Worm (Caenorhabditis elegans) whole organism, late embryonic: ENCODE results near the gene nspb-3.

Source experiments
- Y22D7AL.16 ChIP-seq: sonication (generic microtip); optimal IDR thresholded peaks from 2 replicates; lab custom pipeline; 2016; ENCODE audit warnings: missing genetic modification characterization, missing compliant biosample characterization
- ama-1 ChIP-seq: fragments of 150-350 bp; optimal IDR thresholded peaks from 2 replicates; lab custom pipeline; 2014
- ceh-19 ChIP-seq: fragments of 200-800 bp; sonication (Bioruptor generic); optimal IDR thresholded peaks from 2 replicates; lab custom pipeline; 2018; ENCODE audit warnings: mild to moderate bottlenecking, missing genetic modification characterization, missing compliant biosample characterization
- ceh-31 ChIP-seq: sonication (generic microtip); optimal IDR thresholded peaks from 2 replicates; lab custom pipeline; 2016; ENCODE audit warnings: missing genetic modification characterization, missing compliant biosample characterization
- dmd-4 ChIP-seq: sonication (generic microtip); optimal IDR thresholded peaks from 2 replicates; lab custom pipeline; 2016; ENCODE audit warnings: borderline replicate concordance, missing genetic modification characterization, missing compliant biosample characterization
- elt-2 ChIP-seq: sonication (generic microtip); optimal IDR thresholded peaks from 2 replicates; lab custom pipeline; 2016; ENCODE audit warnings: missing genetic modification reagents, missing genetic modification characterization, missing compliant biosample characterization
- hlh-30 ChIP-seq: sonication (generic microtip); optimal IDR thresholded peaks from 2 replicates; lab custom pipeline; 2017; ENCODE audit warnings: antibody characterized with exemption, missing genetic modification characterization, missing compliant biosample characterization; ENCODE audit not compliant: insufficient read depth
- madf-2 ChIP-seq: sonication (generic microtip); optimal IDR thresholded peaks from 2 replicates; lab custom pipeline; 2017; ENCODE audit warnings: missing genetic modification characterization, missing compliant biosample characterization
- mec-3 ChIP-seq: sonication (generic microtip); optimal IDR thresholded peaks from 2 replicates; lab custom pipeline; 2016; ENCODE audit warnings: borderline replicate concordance, missing genetic modification characterization, missing compliant biosample characterization
- odd-2 ChIP-seq: sonication (generic microtip); optimal IDR thresholded peaks from 2 replicates; lab custom pipeline; 2017; ENCODE audit warnings: antibody characterized with exemption, mild to moderate bottlenecking, missing genetic modification characterization, missing compliant biosample characterization
- ref-2 ChIP-seq: sonication (generic microtip); optimal IDR thresholded peaks from 2 replicates; lab custom pipeline; 2016; ENCODE audit warnings: missing genetic modification characterization, missing compliant biosample characterization
- rnt-1 ChIP-seq: sonication (generic microtip); optimal IDR thresholded peaks from 2 replicates; lab custom pipeline; 2016; ENCODE audit warnings: missing genetic modification characterization, missing compliant biosample characterization
- ttx-3 ChIP-seq: sonication (generic microtip); optimal IDR thresholded peaks from 2 replicates; lab custom pipeline; 2016; ENCODE audit warnings: missing genetic modification reagents, missing genetic modification characterization, missing compliant biosample characterization
- unc-86 ChIP-seq: sonication (generic microtip); optimal IDR thresholded peaks from 2 replicates; lab custom pipeline; 2016; ENCODE audit warnings: missing genetic modification characterization, missing compliant biosample characterization

DNA sequence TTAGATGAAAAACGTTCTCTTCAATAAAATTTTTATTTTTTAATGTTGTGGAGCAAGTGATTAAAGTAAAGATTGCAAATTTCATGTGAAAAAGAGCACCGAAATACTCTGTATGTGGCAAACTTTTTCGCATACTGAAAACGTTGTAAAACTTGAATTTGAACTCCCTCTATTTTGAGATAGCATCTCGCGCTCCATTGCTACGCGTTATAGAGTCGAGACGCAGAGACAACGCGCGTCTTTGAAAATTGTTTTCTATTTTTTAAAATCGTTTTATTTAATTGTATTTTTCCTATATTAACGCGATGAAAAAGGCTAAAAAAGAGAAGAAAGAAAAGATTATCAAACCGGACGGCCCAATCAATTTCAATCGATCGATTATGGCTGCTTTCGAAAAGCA, 46.2 kb downstream of the nspb-3 start, which contains the start of gene fan-1:
- TF ChIP-seq ceh-19 (GFP tag; lab: Kevin White, UChicago) = no peak
- TF ChIP-seq ref-2 (tag; lab: Kevin White, UChicago) = no peak
- TF ChIP-seq ceh-31 (tag; lab: Kevin White, UChicago) = no peak
- TF ChIP-seq odd-2 (tag; lab: Kevin White, UChicago) = no peak
- no peak for TF ChIP-seq mec-3
- TF ChIP-seq ttx-3 (tag; lab: Kevin White, UChicago) = no peak
- no peak for TF ChIP-seq madf-2 (tag; lab: Kevin White, UChicago)
- no peak for TF ChIP-seq elt-2 (tag; lab: Kevin White, UChicago)
- TF ChIP-seq ama-1 (lab: Kevin White, UChicago) = no peak
- TF ChIP-seq rnt-1 = no peak
- no peak for TF ChIP-seq unc-86 (tag; lab: Kevin White, UChicago)
- no peak for TF ChIP-seq hlh-30
- no peak for TF ChIP-seq dmd-4
- no peak for TF ChIP-seq Y22D7AL.16 (tag; lab: Kevin White, UChicago)
